Fruit fly (Drosophila melanogaster): ENCODE results near the gene Cp19.

Gene Cp19

DNA sequence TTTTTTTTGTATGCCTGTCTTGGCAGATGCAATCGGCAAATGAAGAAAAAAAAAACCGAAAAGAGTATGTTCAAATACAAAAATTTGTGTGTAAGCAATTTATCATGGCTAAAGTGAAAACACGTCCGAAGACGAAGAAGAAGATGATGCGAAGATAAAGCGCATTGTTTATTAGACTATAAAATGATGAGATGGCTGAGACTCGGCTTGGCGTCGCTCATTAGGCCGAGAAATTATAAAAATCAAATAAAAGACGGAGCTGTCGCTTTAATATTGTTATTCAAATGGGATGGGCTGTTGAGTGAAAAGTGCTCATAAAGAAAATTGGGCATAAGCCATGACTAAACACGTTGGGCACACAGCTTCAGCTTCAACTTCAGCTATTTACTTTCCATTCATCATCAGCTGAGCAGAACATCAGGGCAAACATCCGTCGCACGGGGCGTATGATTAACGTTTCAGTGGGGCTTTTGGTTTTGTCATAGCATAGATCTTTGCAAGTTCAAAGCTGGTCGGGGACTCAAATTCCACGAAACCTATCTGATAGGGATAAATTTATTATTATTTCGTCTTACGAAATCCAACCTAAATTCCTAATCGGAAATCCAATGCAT is 41.1 kb downstream of the Cp19 start (continued):
- TF ChIP-seq her (GFP tag; optimal IDR thresholded peaks at IDR 0.05) (no peak), Dref (GFP tag; IDR thresholded peaks at IDR 0.05) (no peak), bowl (GFP tag; IDR thresholded peaks at IDR 0.05) (no peak), fd96Cb (tag; optimal IDR thresholded peaks at IDR 0.05) (no peak), Xbp1 (GFP tag; optimal IDR thresholded peaks at IDR 0.05) (no peak), CG12219 (GFP tag; optimal IDR thresholded peaks at IDR 0.05) (no peak), dmrt99B (tag; optimal IDR thresholded peaks at IDR 0.05) (no peak), CG13424 (tag; optimal IDR thresholded peaks at IDR 0.05) (no peak), nmo (GFP tag; optimal IDR thresholded peaks at IDR 0.05) (no peak), CG18599 (GFP tag; optimal IDR thresholded peaks at IDR 0.05) (no peak), CG10267 (tag; optimal IDR thresholded peaks at IDR 0.05) (no peak), z (GFP tag; IDR thresholded peaks at IDR 0.05) (0 out of 3 replicates have a peak, but pooled peaks have one; percentile 52), ewg (GFP tag; optimal IDR thresholded peaks at IDR 0.05) (no peak), tin (GFP tag; optimal IDR thresholded peaks at IDR 0.05) (no peak), wek (GFP tag; optimal IDR thresholded peaks at IDR 0.05) (no peak), tx (GFP tag; optimal IDR thresholded peaks at IDR 0.05) (no peak), CG15514 (GFP tag; optimal IDR thresholded peaks at IDR 0.05) (no peak)

DNA sequence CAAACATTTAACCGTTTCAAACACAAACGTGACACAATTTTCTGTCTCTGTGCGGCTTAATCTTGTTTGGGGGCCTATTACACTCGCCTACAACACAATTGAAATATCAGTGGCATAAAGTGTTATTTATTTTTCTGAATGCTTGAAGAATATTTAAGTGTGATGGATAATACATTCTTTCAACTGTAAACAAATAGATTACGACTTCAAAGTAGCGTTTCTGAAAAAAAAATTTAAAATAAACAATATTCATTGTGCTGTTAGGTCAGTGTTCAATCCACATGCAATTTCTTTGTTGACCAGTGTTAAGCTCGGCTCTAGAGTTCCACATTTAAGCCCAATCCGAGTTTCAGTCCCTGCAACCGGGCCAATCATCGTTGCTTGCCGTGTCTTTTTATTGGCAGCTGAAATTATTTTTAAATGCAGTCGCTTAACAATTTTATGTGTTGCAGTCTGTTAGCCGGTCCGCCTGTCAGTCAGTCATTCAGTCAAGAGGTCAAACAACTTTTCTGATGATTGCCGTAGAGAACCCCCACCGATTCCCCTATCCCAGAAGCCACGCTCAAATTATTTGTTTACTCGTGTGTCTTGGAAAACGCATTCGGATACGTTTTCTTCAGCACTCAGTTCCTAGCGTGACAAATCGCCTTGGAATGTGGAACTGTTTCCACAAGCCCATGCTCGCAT is 43.5 kb downstream of the Cp19 start:
- TF ChIP-seq jigr1 (GFP tag; IDR thresholded peaks at IDR 0.05) (no peak), luna (GFP tag; optimal IDR thresholded peaks at IDR 0.05) (no peak), CG13424 (tag; optimal IDR thresholded peaks at IDR 0.05) (peak; percentile 85), CG31388 (GFP tag; optimal IDR thresholded peaks at IDR 0.05) (no peak), CG3995 (GFP tag; optimal IDR thresholded peaks at IDR 0.05) (no peak), MESR4 (GFP tag; optimal IDR thresholded peaks at IDR 0.05) (no peak), CG17361 (GFP tag; IDR thresholded peaks at IDR 0.05) (peak; percentile 86), chif (GFP tag; optimal IDR thresholded peaks at IDR 0.05) (peak; percentile 77 to 78), Trl (optimal IDR thresholded peaks at IDR 0.05) (no peak), Trl (GFP tag; optimal IDR thresholded peaks at IDR 0.05) (peak; percentile 7), nau (GFP tag; optimal IDR thresholded peaks at IDR 0.05) (peak; percentile 43), run (tag; optimal IDR thresholded peaks at IDR 0.05) (peak; percentile 57), zfh2 (GFP tag; optimal IDR thresholded peaks at IDR 0.05) (no peak), jing (GFP tag; optimal IDR thresholded peaks at IDR 0.05) (peak; percentile 62), CG2120 (GFP tag; optimal IDR thresholded peaks at IDR 0.05) (no peak), Nf-YB (GFP tag; optimal IDR thresholded peaks at IDR 0.05) (peak; percentile 70), cato (GFP tag; optimal IDR thresholded peaks at IDR 0.05; ENCODE audit: borderline replicate concordance) (peak; percentile 60), crol (GFP tag; IDR thresholded peaks at IDR 0.05) (no peak), crp (GFP tag; optimal IDR thresholded peaks at IDR 0.05) (peak in 1 of 2 experiments; percentile 9), CG1233 (GFP tag; optimal IDR thresholded peaks at IDR 0.05) (peak; percentile 72), NC2β (GFP tag; optimal IDR thresholded peaks at IDR 0.05) (peak; percentile 52), unc-4 (GFP tag; IDR thresholded peaks at IDR 0.05; ENCODE audit: partially characterized antibody) (no peak), dimm (GFP tag; IDR thresholded peaks at IDR 0.05) (0 out of 2 replicates have a peak, but pooled peaks have one; percentile 41), CG4854 (GFP tag; optimal IDR thresholded peaks at IDR 0.05) (peak; percentile 38), CG10565 (GFP tag; optimal IDR thresholded peaks at IDR 0.05) (no peak), Dfd (GFP tag; optimal IDR thresholded peaks at IDR 0.05) (no peak), CG11093 (GFP tag; IDR thresholded peaks at IDR 0.05) (0 out of 3 replicates have a peak, but pooled peaks have one; percentile 26), CG6272 (GFP tag; IDR thresholded peaks at IDR 0.05) (peak; percentile 70), fd64A (GFP tag; optimal IDR thresholded peaks at IDR 0.05) (no peak), CG12071 (GFP tag; optimal IDR thresholded peaks at IDR 0.05) (no peak), CG8281 (tag; optimal IDR thresholded peaks at IDR 0.05) (peak; percentile 90), bowl (GFP tag; IDR thresholded peaks at IDR 0.05) (peak; percentile 23; the same call in 1 of the 2 replicates), ham (GFP tag; IDR thresholded peaks at IDR 0.05) (no peak)
